Fruit fly (Drosophila melanogaster) whole organism, adult: Measurements from ENCODE around the gene CG43333.

Experiments
- CG1620 ChIP-seq: fragments of 200-800 bp; sonication (Bioruptor generic); optimal IDR thresholded peaks from 2 replicates; lab custom pipeline; 2016; ENCODE audit warnings: missing biosample characterization, missing genetic modification characterization
- CG7045 ChIP-seq: fragments of 200-800 bp; sonication (Bioruptor generic); optimal IDR thresholded peaks from 2 replicates; lab custom pipeline; 2017; ENCODE audit warnings: missing biosample characterization, mild to moderate bottlenecking, missing genetic modification characterization
- Crg-1 ChIP-seq: fragments of 200-800 bp; sonication (Bioruptor generic); optimal IDR thresholded peaks from 2 replicates; lab custom pipeline; 2016; ENCODE audit warnings: missing biosample characterization, missing genetic modification characterization
- Hr96 ChIP-seq: fragments of 200-800 bp; sonication (Bioruptor generic); optimal IDR thresholded peaks from 2 replicates; lab custom pipeline; 2016; ENCODE audit warnings: missing biosample characterization, missing genetic modification characterization
- tj ChIP-seq: fragments of 200-800 bp; sonication (Bioruptor generic); optimal IDR thresholded peaks from 3 replicates; lab custom pipeline; 2017; ENCODE audit warnings: missing biosample characterization, mild to moderate bottlenecking, missing genetic modification characterization, moderate library complexity
- toe ChIP-seq: fragments of 200-800 bp; sonication (Bioruptor generic); optimal IDR thresholded peaks from 2 replicates; lab custom pipeline; 2016; ENCODE audit warnings: missing biosample characterization, missing genetic modification characterization

- TF ChIP-seq CG7045 (GFP tag; lab: Kevin White, UChicago) (no peak), Crg-1 (no peak), tj (GFP tag; lab: Kevin White, UChicago) (no peak), toe (GFP tag; lab: Kevin White, UChicago) (no peak), Hr96 (GFP tag; lab: Kevin White, UChicago) (no peak), CG1620 (GFP tag; lab: Kevin White, UChicago) (no peak)
These were observed 57.6 kb downstream of the CG43333 start for dm6 chr2L:14122742-14123334.
